Worm (Caenorhabditis elegans) whole organism, mixed stage, embryonic: Measurements from ENCODE around the gene F39F10.3.

Experiments used
- drap-1 ChIP-seq: fragments of 200-800 bp; sonication (Bioruptor generic); optimal IDR thresholded peaks from 3 replicates; lab custom pipeline; 2018; ENCODE audit warnings: mild to moderate bottlenecking, missing genetic modification characterization, missing compliant biosample characterization
- lsy-2 ChIP-seq: fragments of 150-350 bp; optimal IDR thresholded peaks from 2 replicates; lab custom pipeline; 2014; ENCODE audit warnings: missing biosample characterization, missing genetic modification characterization
- nhr-237 ChIP-seq: fragments of 150-350 bp; optimal IDR thresholded peaks from 2 replicates; lab custom pipeline; 2014; ENCODE audit warnings: missing biosample characterization, missing genetic modification characterization
- nhr-76 ChIP-seq: sonication (generic microtip); optimal IDR thresholded peaks from 2 replicates; lab custom pipeline; 2017; ENCODE audit warnings: missing biosample characterization, missing genetic modification characterization
- snpc-4 ChIP-seq: fragments of 150-350 bp; optimal IDR thresholded peaks from 2 replicates; lab custom pipeline; 2014; ENCODE audit warnings: missing biosample characterization, missing genetic modification characterization
- tbx-8 ChIP-seq: fragments of 200-800 bp; sonication (Bioruptor generic); optimal IDR thresholded peaks from 2 replicates; lab custom pipeline; 2018; ENCODE audit warnings: mild to moderate bottlenecking, missing genetic modification characterization, moderate library complexity, missing compliant biosample characterization
- unc-39 ChIP-seq: fragments of 150-350 bp; optimal IDR thresholded peaks from 2 replicates; lab custom pipeline; 2014; ENCODE audit warnings: missing biosample characterization, missing genetic modification characterization
- unc-62 ChIP-seq: fragments of 150-350 bp; optimal IDR thresholded peaks from 2 replicates; lab custom pipeline; 2014; ENCODE audit warnings: missing biosample characterization, missing genetic modification reagents, missing genetic modification characterization
- zip-8 ChIP-seq: fragments of 150-350 bp; optimal IDR thresholded peaks from 2 replicates; lab custom pipeline; 2014; ENCODE audit warnings: missing biosample characterization, missing genetic modification characterization

ce11 chrX:16859956-16860446 is 31.8 kb upstream of the F39F10.3 start, which contains the start of gene T20F7.3:
- TF ChIP-seq nhr-76 (tag; lab: Kevin White, UChicago) (no peak), unc-39 (tag; lab: Kevin White, UChicago) (no peak), drap-1 (GFP tag; lab: Kevin White, UChicago) (no peak), nhr-237 (tag; lab: Kevin White, UChicago) (no peak), unc-62 (GFP tag; lab: Kevin White, UChicago) (no peak), lsy-2 (tag; lab: Kevin White, UChicago) (no peak), tbx-8 (GFP tag; lab: Kevin White, UChicago) (no peak), snpc-4 (tag; lab: Kevin White, UChicago) (no peak), zip-8 (tag; lab: Kevin White, UChicago) (no peak)
